Fruit fly (Drosophila melanogaster): ENCODE results near the gene Usp8.

Gene Usp8

DNA sequence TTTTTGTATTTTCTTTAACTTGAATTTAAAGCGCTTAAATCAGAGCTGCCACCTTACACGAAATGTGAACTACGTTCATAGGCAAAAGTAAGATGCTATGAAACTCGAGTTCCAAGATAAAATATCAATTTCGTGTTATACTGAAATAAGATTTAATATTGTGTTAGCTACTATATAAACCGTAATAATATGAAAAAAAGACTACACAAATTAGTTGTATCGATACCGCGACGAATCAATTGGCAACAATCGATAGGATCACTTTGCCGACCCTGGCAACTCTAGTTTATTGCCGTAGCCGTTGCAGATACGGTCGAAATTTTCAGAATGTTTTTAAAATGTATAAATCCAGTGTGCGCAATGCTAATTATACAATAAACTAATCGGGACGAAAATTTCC lies 6.4 kb downstream of the Usp8 start, which contains the start of gene SNF4Agamma:
SNF4Agamma (plus strand) TSS at position 282 of the 400 bp plus-strand sequence.
- TF ChIP-seq ovo (GFP tag; optimal IDR thresholded peaks at IDR 0.05) (peak; percentile 13), CG33017 (tag; optimal IDR thresholded peaks at IDR 0.05) (peak; percentile 36), CG7101 (tag; optimal IDR thresholded peaks at IDR 0.05) (peak; percentile 15), cic (GFP tag; optimal IDR thresholded peaks at IDR 0.05) (no peak), Mnt (GFP tag; optimal IDR thresholded peaks at IDR 0.05) (peak; percentile 47), bab1 (GFP tag; optimal IDR thresholded peaks at IDR 0.05) (peak; percentile 43), Clk (GFP tag; optimal IDR thresholded peaks at IDR 0.05) (no peak), CG1620 (GFP tag; optimal IDR thresholded peaks at IDR 0.05) (peak; percentile 21), cnc (optimal IDR thresholded peaks at IDR 0.05) (no peak), CG11617 (GFP tag; optimal IDR thresholded peaks at IDR 0.05) (peak; percentile 20), Hr96 (GFP tag; optimal IDR thresholded peaks at IDR 0.05) (no peak), CG14711 (tag; optimal IDR thresholded peaks at IDR 0.05) (peak; percentile 98), CG5204 (GFP tag; optimal IDR thresholded peaks at IDR 0.05) (no peak)

DNA sequence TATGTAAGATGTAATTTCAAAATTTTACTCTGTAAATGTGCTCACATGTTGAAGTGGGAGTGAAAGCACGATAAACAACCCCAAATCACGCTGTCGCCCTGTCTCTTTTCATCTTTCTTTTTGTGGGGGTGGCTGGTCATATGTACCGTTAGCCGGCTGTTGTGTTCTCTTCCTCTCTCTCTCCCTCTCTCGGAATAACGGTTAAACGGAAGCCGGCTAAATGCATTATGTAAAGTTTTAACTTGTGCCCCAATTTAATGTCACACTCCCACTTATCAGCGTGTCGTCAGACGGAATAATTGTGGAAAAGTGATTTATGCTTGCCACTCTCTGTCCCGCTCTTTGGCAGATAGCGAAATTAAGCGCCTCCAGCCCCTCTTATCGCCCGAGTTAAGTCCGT lies 7.3 kb downstream of the Usp8 start:
- TF ChIP-seq ovo (GFP tag; optimal IDR thresholded peaks at IDR 0.05) (peak; percentile 66), toe (GFP tag; optimal IDR thresholded peaks at IDR 0.05) (no peak)

DNA sequence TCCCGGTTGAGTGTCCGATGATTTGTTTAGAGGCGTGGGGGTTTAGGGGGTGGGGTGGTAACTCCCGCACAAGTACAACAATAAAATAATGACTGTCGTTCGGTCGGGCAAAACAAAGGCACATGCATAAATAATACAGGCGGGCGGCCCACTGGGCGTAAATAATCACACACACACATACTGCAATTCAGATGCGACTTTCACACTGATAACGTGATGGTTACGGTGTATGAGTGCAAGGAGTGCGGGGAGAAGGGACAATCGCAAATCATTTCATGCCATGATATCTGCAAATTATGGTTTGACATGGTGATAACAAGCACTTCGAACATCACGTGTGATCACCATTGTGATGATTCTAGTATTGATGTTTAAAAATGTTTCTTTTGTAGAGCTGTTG lies 16.0 kb downstream of the Usp8 start:
- no peak for TF ChIP-seq CG7045 (GFP tag; optimal IDR thresholded peaks at IDR 0.05)
- TF ChIP-seq Clk (GFP tag; optimal IDR thresholded peaks at IDR 0.05): no peak
- TF ChIP-seq Mnt (GFP tag; optimal IDR thresholded peaks at IDR 0.05): peak; percentile 21
- no peak for TF ChIP-seq CG14711 (tag; optimal IDR thresholded peaks at IDR 0.05)
- peak; percentile 1 for TF ChIP-seq CG12768 (GFP tag; optimal IDR thresholded peaks at IDR 0.05)
- TF ChIP-seq Hr96 (GFP tag; optimal IDR thresholded peaks at IDR 0.05): no peak
- TF ChIP-seq cic (GFP tag; optimal IDR thresholded peaks at IDR 0.05): peak; percentile 51

DNA sequence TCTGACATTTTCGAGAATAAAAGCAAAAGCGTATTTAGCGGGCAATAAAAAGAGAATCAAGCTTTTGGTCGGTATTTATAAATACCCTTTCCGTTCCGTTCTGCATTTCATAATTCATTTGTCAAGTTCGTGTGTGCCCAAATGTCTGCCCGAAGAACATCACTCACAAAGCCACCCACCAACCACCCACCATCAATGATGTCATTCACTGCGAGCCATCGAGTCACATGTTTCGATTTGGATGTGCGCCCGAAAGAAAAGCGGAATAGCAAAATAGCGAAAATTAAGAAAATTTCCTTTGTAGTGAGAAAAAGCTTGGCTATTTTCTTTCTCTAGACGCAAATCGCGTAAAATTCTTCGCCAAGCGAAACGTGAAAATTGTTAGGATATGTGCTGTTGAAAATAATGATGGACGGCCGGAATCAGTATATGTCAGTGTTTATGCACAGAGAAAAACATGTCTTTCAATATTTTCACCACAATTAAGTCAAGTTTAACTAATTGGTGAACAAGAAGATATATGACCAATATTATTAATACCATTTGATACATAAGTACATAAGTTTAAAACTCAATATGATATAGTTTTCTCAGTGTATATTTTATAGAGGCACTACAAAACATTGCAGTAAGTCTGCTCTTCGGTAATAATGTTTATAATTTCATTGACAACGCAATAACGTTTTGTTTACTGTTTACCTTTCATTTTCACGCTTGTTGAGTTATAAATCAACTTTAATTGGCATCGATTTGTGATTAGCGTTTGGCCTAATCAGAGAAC lies 17.2 kb downstream of the Usp8 start:
- TF ChIP-seq Mnt (GFP tag; optimal IDR thresholded peaks at IDR 0.05) (peak; percentile 24), Crg-1 (GFP tag; optimal IDR thresholded peaks at IDR 0.05) (no peak), Hr96 (GFP tag; optimal IDR thresholded peaks at IDR 0.05) (no peak), CG33017 (tag; optimal IDR thresholded peaks at IDR 0.05) (peak; percentile 55), CG11617 (GFP tag; optimal IDR thresholded peaks at IDR 0.05) (peak; percentile 66), tj (GFP tag; optimal IDR thresholded peaks at IDR 0.05) (peak; percentile 27), ovo (GFP tag; optimal IDR thresholded peaks at IDR 0.05) (no peak), CG7101 (tag; optimal IDR thresholded peaks at IDR 0.05) (peak; percentile 65), CG7045 (GFP tag; optimal IDR thresholded peaks at IDR 0.05) (peak; percentile 9), CG12768 (GFP tag; optimal IDR thresholded peaks at IDR 0.05) (peak; percentile 21), kay (GFP tag; ENCODE audit: borderline replicate concordance) (no peak), CG1620 (GFP tag; optimal IDR thresholded peaks at IDR 0.05) (peak; percentile 3), CG5204 (GFP tag; optimal IDR thresholded peaks at IDR 0.05) (peak; percentile 55), toe (GFP tag; optimal IDR thresholded peaks at IDR 0.05) (no peak), Clk (GFP tag; optimal IDR thresholded peaks at IDR 0.05) (no peak)

DNA sequence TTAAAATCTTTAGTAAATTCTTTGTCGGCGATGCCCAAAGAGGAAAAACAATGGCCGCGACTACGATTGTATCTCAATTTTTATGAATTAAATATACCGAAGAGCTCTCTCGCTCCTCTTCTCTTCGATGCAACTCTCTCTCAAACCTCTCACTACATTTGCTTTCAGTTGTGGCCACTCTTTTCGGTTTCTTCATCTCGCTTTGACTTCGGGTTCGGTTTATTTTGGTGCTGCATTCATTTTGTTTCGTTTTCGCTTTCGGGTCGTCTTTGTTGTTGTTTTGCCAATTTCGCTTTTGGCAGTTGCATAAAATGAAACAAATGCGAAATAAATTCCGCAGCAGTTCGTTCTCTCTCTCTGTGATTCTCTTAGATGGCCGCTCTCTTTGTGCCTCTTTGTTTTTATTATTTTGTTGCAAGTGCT lies 18.8 kb downstream of the Usp8 start:
- TF ChIP-seq tj (GFP tag; optimal IDR thresholded peaks at IDR 0.05) (peak; percentile 52), Hr96 (GFP tag; optimal IDR thresholded peaks at IDR 0.05) (no peak), bab1 (GFP tag; optimal IDR thresholded peaks at IDR 0.05) (peak; percentile 38), Mnt (GFP tag; optimal IDR thresholded peaks at IDR 0.05) (no peak), CG11617 (GFP tag; optimal IDR thresholded peaks at IDR 0.05) (peak; percentile 65), CG7045 (GFP tag; optimal IDR thresholded peaks at IDR 0.05) (peak; percentile 48), kay (GFP tag; ENCODE audit: borderline replicate concordance) (peak; percentile 35), ovo (GFP tag; optimal IDR thresholded peaks at IDR 0.05) (no peak), CG33017 (tag; optimal IDR thresholded peaks at IDR 0.05) (peak; percentile 61), CG12768 (GFP tag; optimal IDR thresholded peaks at IDR 0.05) (peak; percentile 51), CG7101 (tag; optimal IDR thresholded peaks at IDR 0.05) (peak; percentile 23)

DNA sequence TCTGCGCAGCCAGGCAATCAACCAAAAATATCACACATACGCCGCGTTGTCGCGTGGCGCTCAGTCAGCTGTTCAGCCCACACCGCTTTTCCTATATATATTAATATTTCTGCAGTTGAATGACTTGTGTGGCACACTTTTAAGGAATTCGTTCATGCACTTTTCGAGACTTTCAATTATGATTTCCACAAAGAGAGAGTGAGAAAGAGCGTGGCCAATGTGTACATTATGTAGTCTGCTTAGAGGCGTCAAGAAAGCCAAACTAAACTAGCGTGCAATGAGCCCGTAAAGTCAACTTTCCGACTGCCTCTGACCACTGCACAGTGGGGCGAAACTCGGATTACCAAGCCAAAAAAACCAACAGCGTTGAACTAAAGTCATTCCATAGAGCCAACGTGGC lies 20.1 kb downstream of the Usp8 start:
- TF ChIP-seq Crg-1 (GFP tag; optimal IDR thresholded peaks at IDR 0.05) (no peak), tj (GFP tag; optimal IDR thresholded peaks at IDR 0.05) (no peak), bab1 (GFP tag; optimal IDR thresholded peaks at IDR 0.05) (no peak), CG5204 (GFP tag; optimal IDR thresholded peaks at IDR 0.05) (no peak), ovo (GFP tag; optimal IDR thresholded peaks at IDR 0.05) (no peak), CG11617 (GFP tag; optimal IDR thresholded peaks at IDR 0.05) (no peak), cnc (optimal IDR thresholded peaks at IDR 0.05) (no peak), CG1620 (GFP tag; optimal IDR thresholded peaks at IDR 0.05) (no peak), CG12768 (GFP tag; optimal IDR thresholded peaks at IDR 0.05) (no peak), Clk (GFP tag; optimal IDR thresholded peaks at IDR 0.05) (no peak), Hr96 (GFP tag; optimal IDR thresholded peaks at IDR 0.05) (no peak)

DNA sequence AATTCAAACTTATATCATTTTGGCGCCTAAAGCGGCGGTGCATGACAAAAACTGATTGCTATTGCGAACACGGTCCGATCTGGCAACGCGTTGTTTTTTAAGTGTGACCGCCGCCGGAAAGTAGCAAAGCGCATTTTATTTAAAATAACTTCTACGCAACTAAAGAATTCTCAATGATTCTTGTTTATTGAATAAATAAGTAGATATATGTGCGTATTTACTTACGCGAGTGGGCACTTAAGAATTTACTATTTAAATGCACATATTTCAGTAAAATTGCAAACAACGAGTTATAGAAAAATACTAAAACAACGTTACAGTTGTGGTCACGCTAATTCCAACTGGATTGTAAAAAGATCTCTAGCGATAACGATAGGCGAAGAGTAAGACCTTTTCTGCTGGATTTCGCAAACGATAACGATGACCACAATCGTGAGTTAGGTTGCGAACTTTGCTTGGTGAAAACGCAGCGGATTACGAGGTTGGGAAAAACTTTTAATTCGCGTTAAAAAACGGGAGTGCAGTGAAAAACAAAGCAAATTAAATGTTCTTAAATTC lies 21.9 kb downstream of the Usp8 start:
- no peak for TF ChIP-seq CG7045 (GFP tag; optimal IDR thresholded peaks at IDR 0.05)
- peak; percentile 13 for TF ChIP-seq tj (GFP tag; optimal IDR thresholded peaks at IDR 0.05)
- no peak for TF ChIP-seq Clk (GFP tag; optimal IDR thresholded peaks at IDR 0.05)
- peak; percentile 29 for TF ChIP-seq bab1 (GFP tag; optimal IDR thresholded peaks at IDR 0.05)
- TF ChIP-seq CG11617 (GFP tag; optimal IDR thresholded peaks at IDR 0.05): no peak
- TF ChIP-seq CG14711 (tag; optimal IDR thresholded peaks at IDR 0.05): peak; percentile 13
- TF ChIP-seq ovo (GFP tag; optimal IDR thresholded peaks at IDR 0.05): no peak
- no peak for TF ChIP-seq cnc (optimal IDR thresholded peaks at IDR 0.05)
- TF ChIP-seq CG5204 (GFP tag; optimal IDR thresholded peaks at IDR 0.05): peak; percentile 27
- no peak for TF ChIP-seq Mnt (GFP tag; optimal IDR thresholded peaks at IDR 0.05)
- peak; percentile 8 for TF ChIP-seq toe (GFP tag; optimal IDR thresholded peaks at IDR 0.05)
- peak; percentile 9 for TF ChIP-seq CG1620 (GFP tag; optimal IDR thresholded peaks at IDR 0.05)
- peak; percentile 12 for TF ChIP-seq CG7101 (tag; optimal IDR thresholded peaks at IDR 0.05)
- TF ChIP-seq pad (GFP tag; optimal IDR thresholded peaks at IDR 0.05): no peak
- no peak for TF ChIP-seq cic (GFP tag; optimal IDR thresholded peaks at IDR 0.05)

Data from whole organism, adult.